Worm (Caenorhabditis elegans) whole organism, L1 larva: ENCODE data around the gene vars-1.

ENCODE experiments used
- C16A3.4 ChIP-seq: fragments of 150-350 bp; optimal IDR thresholded peaks from 2 replicates; lab custom pipeline; 2014; ENCODE audit warnings: missing biosample characterization, missing genetic modification characterization
- aha-1 ChIP-seq: fragments of 150-350 bp; optimal IDR thresholded peaks from 2 replicates; lab custom pipeline; 2014; ENCODE audit warnings: missing biosample characterization, missing genetic modification characterization
- alr-1 ChIP-seq: fragments of 200-800 bp; sonication (Bioruptor generic); optimal IDR thresholded peaks from 2 replicates; lab custom pipeline; 2018; ENCODE audit warnings: borderline replicate concordance, mild to moderate bottlenecking, missing genetic modification characterization, missing compliant biosample characterization
- ama-1 ChIP-seq: fragments of 150-350 bp; optimal IDR thresholded peaks from 2 replicates; lab custom pipeline; 2014
- blmp-1 ChIP-seq: fragments of 150-350 bp; optimal IDR thresholded peaks from 2 replicates; lab custom pipeline; 2014; ENCODE audit warnings: missing biosample characterization, missing genetic modification characterization
- ceh-82 ChIP-seq, 3 experiments: fragments of 150-350 bp in 1 of 3; sonication (generic microtip) in 2 of 3; optimal IDR thresholded peaks; 2 replicates each; lab custom pipeline; 2014 to 2017; ENCODE audit warnings: missing biosample characterization in 3 of 3, missing genetic modification characterization in 3 of 3
- efl-1 ChIP-seq, 4 experiments: fragments of 150-350 bp; optimal IDR thresholded peaks in 3 of 4; peaks in 1 of 4; 1 replicate in 1 of 4; 2 replicates in 3 of 4; lab custom pipeline; 2014; ENCODE audit warnings: missing biosample characterization in 2 of 4, missing genetic modification characterization in 2 of 4, missing genetic modification reagents in 2 of 4
- egl-27 ChIP-seq, 2 experiments: fragments of 150-350 bp in 1 of 2; sonication (generic microtip); optimal IDR thresholded peaks; 3 replicates each; lab custom pipeline; 2017 to 2018; ENCODE audit warnings: missing biosample characterization in 2 of 2, missing genetic modification characterization in 2 of 2, missing genetic modification reagents in 2 of 2
- elt-3 ChIP-seq, 6 experiments: fragments of 150-350 bp in 1 of 6; sonication (generic microtip); optimal IDR thresholded peaks; 2 replicates each; lab custom pipeline; 2017 to 2018; ENCODE audit warnings: missing biosample characterization in 6 of 6, missing genetic modification characterization in 6 of 6, inconsistent platforms in 1 of 6
- ets-5 ChIP-seq: fragments of 200-800 bp; sonication (Bioruptor generic); IDR thresholded peaks from 2 replicates; pipeline ENCODE4 v1.3.6; 2022; ENCODE audit warnings: missing genetic modification characterization, missing compliant biosample characterization
- fkh-10 ChIP-seq: sonication (generic microtip); optimal IDR thresholded peaks from 2 replicates; lab custom pipeline; 2017; ENCODE audit warnings: missing biosample characterization, missing genetic modification reagents, missing genetic modification characterization
- grh-1 ChIP-seq: fragments of 200-800 bp; sonication (Bioruptor generic); IDR thresholded peaks from 2 replicates; pipeline ENCODE4 v1.3.6; 2022; ENCODE audit warnings: missing genetic modification reagents, missing genetic modification characterization, missing compliant biosample characterization
- lin-14 ChIP-seq: fragments of 200-800 bp; sonication (Bioruptor generic); optimal IDR thresholded peaks from 2 replicates; lab custom pipeline; 2018; ENCODE audit warnings: mild to moderate bottlenecking, missing genetic modification characterization, moderate library complexity, missing compliant biosample characterization
- lin-15B ChIP-seq: fragments of 150-350 bp; sonication (generic microtip); optimal IDR thresholded peaks from 3 replicates; lab custom pipeline; 2014; ENCODE audit warnings: missing biosample characterization, missing genetic modification characterization
- lin-35 ChIP-seq, 2 experiments: fragments of 150-350 bp; optimal IDR thresholded peaks; 2 replicates each; lab custom pipeline; 2014; ENCODE audit warnings: missing biosample characterization in 2 of 2, missing genetic modification characterization in 2 of 2, missing genetic modification reagents in 2 of 2
- lsy-2 ChIP-seq, 2 experiments: fragments of 150-350 bp; optimal IDR thresholded peaks; 2 replicates each; lab custom pipeline; 2014; ENCODE audit warnings: missing biosample characterization in 2 of 2, missing genetic modification characterization in 2 of 2
- mef-2 ChIP-seq: fragments of 150-350 bp; optimal IDR thresholded peaks from 2 replicates; lab custom pipeline; 2014; ENCODE audit warnings: missing biosample characterization, missing genetic modification characterization
- mep-1 ChIP-seq: fragments of 150-350 bp; optimal IDR thresholded peaks from 2 replicates; lab custom pipeline; 2014; ENCODE audit warnings: missing biosample characterization, missing genetic modification characterization
- nhr-11 ChIP-seq: fragments of 150-350 bp; optimal IDR thresholded peaks from 2 replicates; lab custom pipeline; 2014; ENCODE audit warnings: missing biosample characterization, missing genetic modification characterization
- nhr-19 ChIP-seq: fragments of 200-800 bp; sonication (Bioruptor generic); conservative IDR thresholded peaks from 2 replicates; pipeline ENCODE4 v1.3.6; 2022; ENCODE audit warnings: missing genetic modification characterization, missing compliant biosample characterization
- nhr-20 ChIP-seq: sonication (generic microtip); optimal IDR thresholded peaks from 2 replicates; lab custom pipeline; 2016; ENCODE audit warnings: mild to moderate bottlenecking, missing genetic modification characterization, missing compliant biosample characterization
- nhr-237 ChIP-seq: fragments of 150-350 bp; optimal IDR thresholded peaks from 2 replicates; lab custom pipeline; 2014; ENCODE audit warnings: missing biosample characterization, missing genetic modification characterization
- nhr-28 ChIP-seq: fragments of 150-350 bp; optimal IDR thresholded peaks from 2 replicates; lab custom pipeline; 2014; ENCODE audit warnings: missing biosample characterization, missing genetic modification characterization
- nhr-47 ChIP-seq: sonication (generic microtip); optimal IDR thresholded peaks from 2 replicates; lab custom pipeline; 2016; ENCODE audit warnings: mild to moderate bottlenecking, missing genetic modification characterization, moderate library complexity, missing compliant biosample characterization
- nhr-71 ChIP-seq: sonication (generic microtip); optimal IDR thresholded peaks from 2 replicates; lab custom pipeline; 2016; ENCODE audit warnings: mild to moderate bottlenecking, missing genetic modification characterization, moderate library complexity, missing compliant biosample characterization
- nhr-84 ChIP-seq: sonication (generic microtip); optimal IDR thresholded peaks from 2 replicates; lab custom pipeline; 2017; ENCODE audit warnings: missing biosample characterization, missing genetic modification characterization
- nhr-85 ChIP-seq: sonication (generic microtip); peaks from one replicate; lab custom pipeline; 2016; ENCODE audit warnings: missing genetic modification characterization, inconsistent platforms, missing compliant biosample characterization
- pax-3 ChIP-seq: fragments of 200-800 bp; sonication (Bioruptor generic); optimal IDR thresholded peaks from 2 replicates; lab custom pipeline; 2018; ENCODE audit warnings: mild to moderate bottlenecking, missing genetic modification characterization, moderate library complexity, missing compliant biosample characterization
- rnt-1 ChIP-seq: sonication (generic microtip); optimal IDR thresholded peaks from 2 replicates; lab custom pipeline; 2016; ENCODE audit warnings: mild to moderate bottlenecking, missing genetic modification characterization, moderate library complexity, missing compliant biosample characterization
- skn-1 ChIP-seq: fragments of 150-350 bp; optimal IDR thresholded peaks from 2 replicates; lab custom pipeline; 2014; ENCODE audit warnings: missing biosample characterization, missing genetic modification characterization
- snu-23 ChIP-seq: sonication (generic microtip); optimal IDR thresholded peaks from 2 replicates; lab custom pipeline; 2016; ENCODE audit warnings: missing genetic modification characterization, missing compliant biosample characterization
- sox-4 ChIP-seq: sonication (generic microtip); optimal IDR thresholded peaks from 2 replicates; lab custom pipeline; 2016; ENCODE audit warnings: missing genetic modification characterization, missing compliant biosample characterization
- sptf-1 ChIP-seq: fragments of 150-350 bp; optimal IDR thresholded peaks from 2 replicates; lab custom pipeline; 2014; ENCODE audit warnings: missing biosample characterization, missing genetic modification characterization
- swsn-7 ChIP-seq: sonication (generic microtip); optimal IDR thresholded peaks from 2 replicates; lab custom pipeline; 2016; ENCODE audit warnings: missing genetic modification characterization, missing compliant biosample characterization
- unc-62 ChIP-seq: fragments of 150-350 bp; optimal IDR thresholded peaks from 2 replicates; lab custom pipeline; 2014; ENCODE audit warnings: missing biosample characterization, missing genetic modification reagents, missing genetic modification characterization
- xbp-1 ChIP-seq: sonication (generic microtip); optimal IDR thresholded peaks from 2 replicates; lab custom pipeline; 2016; ENCODE audit warnings: missing genetic modification characterization, missing compliant biosample characterization

vars-1 gene

DNA sequence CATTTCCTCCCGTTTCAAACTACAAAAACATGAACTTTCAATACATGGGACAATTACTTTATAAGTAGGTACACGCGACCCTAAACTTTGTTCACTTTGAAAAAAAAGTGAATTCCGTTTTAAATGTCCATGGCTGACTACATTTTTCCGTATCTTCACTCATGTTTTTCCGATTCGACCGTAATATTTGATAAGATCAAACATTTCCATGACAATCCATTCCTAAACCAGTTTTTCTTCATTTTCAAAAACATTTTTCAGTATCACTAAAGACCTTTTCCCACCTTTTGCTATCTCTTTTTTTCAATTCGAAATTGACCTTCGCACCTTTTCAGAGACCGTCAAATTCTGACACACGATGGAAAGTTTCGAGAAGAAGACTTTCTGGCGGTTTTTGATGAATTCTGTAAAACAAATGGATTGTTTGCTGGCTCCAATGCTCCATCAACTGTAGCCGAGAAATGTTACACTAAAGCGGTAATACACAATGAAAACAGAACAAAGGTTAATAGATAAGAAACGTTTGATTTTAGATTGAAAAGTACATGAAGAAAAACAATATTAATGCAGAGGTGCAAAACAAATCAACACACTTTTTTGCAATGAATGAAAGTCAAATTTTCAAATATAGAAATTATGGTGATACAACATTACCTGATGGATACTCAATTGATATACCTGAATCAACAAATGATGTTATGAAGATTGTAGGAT, 3.6 kb upstream of the vars-1 start:
- TF ChIP-seq unc-62 (no peak), lsy-2 (tag; optimal IDR thresholded peaks at IDR 0.05; lab: Kevin White, UChicago) (peak in 1 of 2 experiments; percentile 53), elt-3 (tag; optimal IDR thresholded peaks at IDR 0.05; lab: Kevin White, UChicago) (peak in 5 of 6 experiments; percentile 9 to 82 (median 30)), xbp-1 (tag; lab: Kevin White, UChicago) (no peak), lin-14 (GFP tag; lab: Kevin White, UChicago) (peak; percentile 62), nhr-11 (tag; lab: Kevin White, UChicago) (no peak), lin-15B (tag; lab: Kevin White, UChicago) (no peak), nhr-20 (peak; percentile 56), efl-1 (optimal IDR thresholded peaks at IDR 0.05; lab: Kevin White, UChicago) (no peak), efl-1 (GFP tag; optimal IDR thresholded peaks at IDR 0.05 in 1 of 2; lab: Kevin White, UChicago) (peak in 1 of 2 experiments; percentile 54), fkh-10 (GFP tag; lab: Kevin White, UChicago) (no peak), lin-35 (GFP tag; optimal IDR thresholded peaks at IDR 0.05; lab: Kevin White, UChicago) (peak in 1 of 2 experiments; percentile 9), ets-5 (GFP tag; lab: Robert Waterston, UW) (no peak), grh-1 (GFP tag; lab: Robert Waterston, UW) (peak; percentile 74), mep-1 (no peak), nhr-85 (tag; lab: Kevin White, UChicago) (peak; percentile 90), snu-23 (peak; percentile 43), blmp-1 (tag; lab: Kevin White, UChicago) (peak; percentile 82), skn-1 (tag; lab: Kevin White, UChicago) (no peak), nhr-71 (peak; percentile 21), sox-4 (tag; lab: Kevin White, UChicago) (no peak)
- TF ChIP-seq, all 84 proteins: peak for 11

DNA sequence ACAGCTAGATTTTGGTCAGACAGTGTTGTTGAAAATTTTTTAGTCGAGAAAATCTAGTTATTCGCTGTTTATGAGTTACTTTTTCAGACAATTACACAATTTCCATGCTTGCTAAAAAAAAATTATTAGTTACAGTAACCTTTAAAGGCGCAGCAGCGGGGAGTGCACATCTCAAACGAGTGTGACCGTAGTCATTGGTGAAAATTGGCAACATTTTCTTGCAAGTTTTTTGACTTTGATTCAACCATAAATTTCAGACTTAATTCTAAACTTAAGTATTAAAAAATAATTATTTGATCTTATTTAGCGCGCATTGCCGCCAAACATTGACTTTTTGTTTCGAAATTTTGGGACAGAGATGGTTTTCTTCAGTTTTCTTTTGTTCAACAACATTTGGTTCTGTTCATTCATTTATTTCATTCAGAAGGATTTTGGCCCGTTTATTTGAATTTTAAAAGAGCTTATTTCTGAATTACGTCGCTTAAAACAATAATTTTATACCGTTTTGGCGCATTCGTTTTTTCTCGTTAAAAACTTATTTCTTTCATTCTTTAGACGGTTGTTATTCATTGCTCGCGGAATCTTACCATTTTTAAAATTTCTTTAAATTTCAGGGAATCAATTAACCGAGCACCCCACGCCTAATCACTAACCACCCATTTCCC, 2.3 kb upstream of the vars-1 start, which contains the start of gene oma-2:
TSS of gene oma-2 (plus strand) at position 615 of the 665 bp plus-strand sequence.
- TF ChIP-seq lsy-2 (tag; optimal IDR thresholded peaks at IDR 0.05; lab: Kevin White, UChicago) = peak in 1 of 2 experiments; percentile 7
- TF ChIP-seq nhr-28 = no peak

DNA sequence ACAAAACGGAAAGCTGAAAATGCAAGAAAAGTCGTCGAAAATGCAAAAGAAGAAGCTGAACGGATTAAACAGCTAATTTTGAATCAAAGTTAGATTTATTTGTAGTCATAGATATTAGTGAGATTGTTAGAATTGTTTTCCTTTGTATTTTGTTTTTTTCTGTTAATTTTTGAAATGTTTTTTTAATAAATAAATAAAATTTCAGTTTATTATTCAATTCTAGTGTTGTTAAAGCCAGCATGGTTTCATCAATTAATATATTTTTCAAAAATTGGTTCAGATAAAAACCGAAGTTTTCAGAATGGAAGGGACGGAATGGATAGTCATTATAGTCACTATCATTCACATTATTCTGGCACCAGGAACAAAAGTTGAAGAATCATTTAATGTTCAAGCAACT, 3.6 kb downstream of the vars-1 start, which contains the start of gene algn-12:
TSS of gene algn-12 (plus strand) at position 301 of the 400 bp plus-strand sequence.
- TF ChIP-seq xbp-1 (tag; lab: Kevin White, UChicago) (no peak), blmp-1 (tag; lab: Kevin White, UChicago) (no peak), ceh-82 (tag; optimal IDR thresholded peaks at IDR 0.05; lab: Kevin White, UChicago) (no peak), alr-1 (tag; lab: Kevin White, UChicago) (no peak), nhr-19 (GFP tag; lab: Robert Waterston, UW) (no peak), pax-3 (tag; lab: Kevin White, UChicago) (no peak), egl-27 (tag; optimal IDR thresholded peaks at IDR 0.05; lab: Kevin White, UChicago) (no peak), skn-1 (tag; lab: Kevin White, UChicago) (no peak), rnt-1 (tag; lab: Kevin White, UChicago) (no peak), nhr-84 (no peak), nhr-47 (tag; lab: Kevin White, UChicago) (no peak), unc-62 (no peak), sptf-1 (tag; lab: Kevin White, UChicago) (no peak), swsn-7 (tag; lab: Kevin White, UChicago) (no peak), nhr-237 (no peak), mef-2 (no peak), nhr-20 (no peak), C16A3.4 (no peak), aha-1 (no peak), ama-1 (lab: Kevin White, UChicago) (no peak)
